Worm (Caenorhabditis elegans): ENCODE measurements around the gene ceh-99.

Gene ceh-99

ce11 chrII:12511866-12512265 is 7.9 kb upstream of the ceh-99 start, which contains the start of gene srh-73:
Gene srh-73, plus strand, starts transcription at chrII:12512166.
- TF ChIP-seq sptf-2 (GFP tag; optimal IDR thresholded peaks at IDR 0.05) = no peak
- TF ChIP-seq lag-1 (GFP tag; IDR thresholded peaks at IDR 0.05) = no peak
- no peak for TF ChIP-seq ceh-91 (GFP tag; IDR thresholded peaks at IDR 0.05)
- TF ChIP-seq T07F8.4 (tag; optimal IDR thresholded peaks at IDR 0.05) = no peak
- TF ChIP-seq tbx-9 (tag; optimal IDR thresholded peaks at IDR 0.05; ENCODE audit: borderline replicate concordance) = no peak
- no peak for TF ChIP-seq ceh-40 (GFP tag; IDR thresholded peaks at IDR 0.05)
- TF ChIP-seq hsf-1 (GFP tag; IDR thresholded peaks at IDR 0.05) = no peak
- TF ChIP-seq nhr-120 (GFP tag; IDR thresholded peaks at IDR 0.05) = no peak
- TF ChIP-seq lir-1 (GFP tag; conservative IDR thresholded peaks at IDR 0.05) = no peak
- TF ChIP-seq ama-1 (optimal IDR thresholded peaks at IDR 0.05) = no peak
- no peak for TF ChIP-seq ama-1 (GFP tag; optimal IDR thresholded peaks at IDR 0.05)
- TF ChIP-seq dpff-1 (tag; optimal IDR thresholded peaks at IDR 0.05) = no peak
- no peak for TF ChIP-seq snpc-3.4 (tag; optimal IDR thresholded peaks at IDR 0.05)
- no peak for TF ChIP-seq lin-54 (GFP tag; optimal IDR thresholded peaks at IDR 0.05)
- no peak for TF ChIP-seq F52B5.7 (tag; optimal IDR thresholded peaks at IDR 0.05)

- TF ChIP-seq ztf-28 (GFP tag; IDR thresholded peaks at IDR 0.05) = no peak
- TF ChIP-seq nfya-1 (tag; optimal IDR thresholded peaks at IDR 0.05; ENCODE audit: borderline replicate concordance, insufficient read depth) = no peak
- no peak for TF ChIP-seq B0035.1 (tag; optimal IDR thresholded peaks at IDR 0.05)
- no peak for TF ChIP-seq lin-40 (tag; optimal IDR thresholded peaks at IDR 0.05)
- TF ChIP-seq cebp-1 (GFP tag; IDR thresholded peaks at IDR 0.05) = no peak
- TF ChIP-seq cebp-1 (tag; optimal IDR thresholded peaks at IDR 0.05) = no peak
- TF ChIP-seq lin-26 (GFP tag; IDR thresholded peaks at IDR 0.05) = no peak
- no peak for TF ChIP-seq bed-2 (GFP tag; IDR thresholded peaks at IDR 0.05)
- TF ChIP-seq attf-6 (GFP tag; IDR thresholded peaks at IDR 0.05) = no peak
- no peak for TF ChIP-seq Y53G8AR.9 (GFP tag; conservative IDR thresholded peaks at IDR 0.05)
Observed at ce11 chrII:12514620-12515019, 5.2 kb upstream of the ceh-99 start, which contains the start of gene srh-69. Gene srh-69, minus strand, starts transcription at chrII:12514720.

- no peak for TF ChIP-seq ekl-4 (GFP tag; IDR thresholded peaks at IDR 0.05)
- TF ChIP-seq B0019.2 (GFP tag; conservative IDR thresholded peaks at IDR 0.05) = no peak
Observed at ce11 chrII:12516313-12516712, 3.5 kb upstream of the ceh-99 start, which contains the start of gene srh-61. Gene srh-61, minus strand, starts transcription at chrII:12516413.

ce11 chrII:12518008-12518407 is 1.8 kb upstream of the ceh-99 start:
- no peak for TF ChIP-seq nhr-90 (tag; optimal IDR thresholded peaks at IDR 0.05)
- TF ChIP-seq bed-1 (GFP tag; IDR thresholded peaks at IDR 0.05) = no peak
- TF ChIP-seq lsy-27 (tag; optimal IDR thresholded peaks at IDR 0.05; ENCODE audit: borderline replicate concordance, insufficient read depth) = no peak
- no peak for TF ChIP-seq nhr-120 (GFP tag; IDR thresholded peaks at IDR 0.05)
- TF ChIP-seq let-607 (tag; optimal IDR thresholded peaks at IDR 0.05) = peak; percentile 58
- no peak for TF ChIP-seq cebp-2 (GFP tag; IDR thresholded peaks at IDR 0.05)
- no peak for TF ChIP-seq mcd-1 (GFP tag; IDR thresholded peaks at IDR 0.05)
- TF ChIP-seq nfya-2 (GFP tag; IDR thresholded peaks at IDR 0.05) = no peak
- TF ChIP-seq unc-62 (GFP tag; optimal IDR thresholded peaks at IDR 0.05) = peak; percentile 34
- TF ChIP-seq B0261.1 (tag; optimal IDR thresholded peaks at IDR 0.05) = no peak
- TF ChIP-seq lsl-1 (GFP tag; optimal IDR thresholded peaks at IDR 0.05) = no peak
- no peak for TF ChIP-seq Y67H2A.10 (GFP tag; conservative IDR thresholded peaks at IDR 0.05)
- no peak for TF ChIP-seq hmg-20 (GFP tag; IDR thresholded peaks at IDR 0.05)
- no peak for TF ChIP-seq B0336.3 (GFP tag; IDR thresholded peaks at IDR 0.05)
- TF ChIP-seq Y53F4B.3 (GFP tag; IDR thresholded peaks at IDR 0.05) = no peak
- no peak for TF ChIP-seq lin-40 (tag; optimal IDR thresholded peaks at IDR 0.05)
- TF ChIP-seq hlh-26 (GFP tag; conservative IDR thresholded peaks at IDR 0.05) = no peak
- TF ChIP-seq nhr-80 (tag; optimal IDR thresholded peaks at IDR 0.05) = peak; percentile 35
- no peak for TF ChIP-seq ztf-26 (tag; optimal IDR thresholded peaks at IDR 0.05)
- no peak for TF ChIP-seq hrde-1 (tag; optimal IDR thresholded peaks at IDR 0.05; ENCODE audit: borderline replicate concordance)
